Worm (Caenorhabditis elegans) whole organism, late embryonic: ENCODE results near the gene Y73C8C.12.

Experiments used
- ama-1 ChIP-seq: fragments of 150-350 bp; optimal IDR thresholded peaks from 2 replicates; lab custom pipeline; 2014
- hlh-6 ChIP-seq: sonication (generic microtip); optimal IDR thresholded peaks from 2 replicates; lab custom pipeline; 2016; ENCODE audit warnings: missing genotype, missing genetic modification characterization, missing compliant biosample characterization
- nfya-1 ChIP-seq: sonication (generic microtip); optimal IDR thresholded peaks from 2 replicates; lab custom pipeline; 2017; ENCODE audit warnings: missing genetic modification characterization, mild to moderate bottlenecking, missing compliant biosample characterization, antibody characterized with exemption, moderate library complexity
- nhr-11 ChIP-seq: fragments of 150-350 bp; optimal IDR thresholded peaks from 2 replicates; lab custom pipeline; 2014; ENCODE audit warnings: missing biosample characterization, missing genetic modification characterization
- pax-1 ChIP-seq: fragments of 150-350 bp; optimal IDR thresholded peaks from 2 replicates; lab custom pipeline; 2014; ENCODE audit warnings: missing biosample characterization, missing genetic modification characterization

DNA sequence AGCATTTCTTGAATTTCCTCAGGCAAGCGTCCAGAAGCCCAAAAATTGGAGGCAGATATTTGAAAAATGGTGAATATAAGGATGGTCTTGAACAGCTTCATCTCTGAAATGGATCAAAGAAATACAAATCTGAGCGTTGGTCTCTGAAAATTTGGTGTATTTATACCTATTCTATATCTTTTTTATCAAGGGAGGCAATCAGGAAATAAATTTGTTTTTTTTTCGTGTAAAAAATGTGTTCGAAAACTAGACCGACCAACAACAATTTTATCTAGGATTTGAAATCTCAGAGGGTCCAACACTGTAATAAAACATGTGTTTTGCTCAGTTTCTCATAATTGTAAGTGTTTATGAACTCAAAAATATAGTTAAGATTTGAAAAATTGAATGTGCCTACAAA is 3.3 kb upstream of the Y73C8C.12 start, which contains the start of gene srt-56:
- TF ChIP-seq nhr-11 (no peak), ama-1 (lab: Kevin White, UChicago) (no peak), hlh-6 (tag; lab: Kevin White, UChicago) (no peak), nfya-1 (tag; lab: Kevin White, UChicago) (no peak), pax-1 (tag; lab: Kevin White, UChicago) (no peak)
